Fruit fly (Drosophila melanogaster) S2 (cell line): Measurements from ENCODE around the gene cona.

ENCODE experiments used
- CG8478 ChIP-seq: fragments of >200 bp; optimal IDR thresholded peaks from 2 replicates; lab custom pipeline; 2018
- CTCF ChIP-seq, 2 experiments: fragments of >200 bp; optimal IDR thresholded peaks; 2 replicates each; lab custom pipeline; 2018

DNA sequence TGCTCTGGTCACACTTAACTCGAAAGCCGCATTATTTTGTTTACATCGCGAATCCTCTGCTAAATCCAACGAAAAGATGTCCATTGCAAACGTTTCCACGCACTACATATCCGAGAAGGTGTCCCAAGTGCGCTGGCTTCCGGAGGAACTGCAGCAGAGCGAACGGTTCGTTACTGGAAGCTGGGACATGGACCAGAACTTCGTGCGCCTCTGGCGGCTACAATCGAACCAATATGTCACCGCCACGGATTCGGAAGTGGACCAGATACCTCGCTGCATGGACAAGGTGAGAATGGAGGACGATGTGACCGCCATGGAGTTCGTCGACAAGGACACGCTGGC lies 19.0 kb upstream of the cona start:
- TF ChIP-seq CG8478 (lab: Kevin White, UChicago): no peak
- no peak for TF ChIP-seq CTCF (optimal IDR thresholded peaks at IDR 0.05; lab: Kevin White, UChicago)
